Worm (Caenorhabditis elegans): ENCODE results near the gene dhhc-14.

Gene dhhc-14

DNA sequence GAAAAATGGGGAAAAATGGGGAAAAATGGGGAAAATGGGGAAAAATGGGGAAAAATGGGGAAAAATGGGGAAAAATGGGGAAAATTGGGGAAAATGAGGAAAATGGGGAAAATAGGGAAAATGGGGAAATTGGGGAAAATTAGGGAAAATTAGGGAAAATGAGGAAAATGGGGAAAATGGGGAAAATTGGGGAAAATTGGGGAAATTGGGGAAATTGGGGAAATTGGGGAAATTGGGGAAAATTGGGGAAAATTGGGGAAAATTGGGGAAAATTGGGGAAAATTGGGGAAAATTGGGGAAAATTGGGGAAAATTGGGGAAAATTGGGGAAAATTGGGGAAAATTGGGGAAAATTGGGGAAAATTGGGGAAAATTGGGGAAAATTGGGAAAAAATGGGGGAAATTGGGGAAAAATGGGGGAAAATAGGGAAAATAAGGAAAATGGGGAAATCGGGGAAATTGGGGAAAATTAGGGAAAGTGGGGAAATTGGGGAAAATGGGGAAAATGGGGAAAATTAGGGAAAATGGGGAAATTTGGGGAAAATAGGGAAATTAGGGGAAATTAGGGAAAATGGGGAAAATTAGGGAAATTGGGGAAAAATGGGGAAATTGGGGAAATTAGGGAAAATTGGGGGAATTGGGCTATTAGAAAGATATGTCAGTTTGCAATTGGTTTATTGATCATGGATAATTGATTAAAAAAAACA, 50.8 kb downstream of the dhhc-14 start:
- 0 out of 2 replicates have a peak, but pooled peaks have one; percentile 6 for TF ChIP-seq tab-1 (GFP tag; IDR thresholded peaks at IDR 0.05)
- TF ChIP-seq cog-1 (tag; optimal IDR thresholded peaks at IDR 0.05), result no peak
- peak; percentile 9; the same call in 1 of the 2 replicates for TF ChIP-seq T22C8.4 (GFP tag; IDR thresholded peaks at IDR 0.05)
- 0 out of 2 replicates have a peak, but pooled peaks have one; percentile 7 for TF ChIP-seq ref-1 (GFP tag; conservative IDR thresholded peaks at IDR 0.05)
- peak; percentile 74 for TF ChIP-seq klf-2 (GFP tag; conservative IDR thresholded peaks at IDR 0.05)
- TF ChIP-seq ztf-29 (GFP tag; IDR thresholded peaks at IDR 0.05), result peak; percentile 51; the same call in 1 of the 2 replicates
- peak; percentile 81 for TF ChIP-seq ztf-23 (GFP tag; IDR thresholded peaks at IDR 0.05)
- TF ChIP-seq med-1 (GFP tag; optimal IDR thresholded peaks at IDR 0.05; ENCODE audit: insufficient read depth), result no peak
- peak; percentile 56 for TF ChIP-seq flt-1 (GFP tag; IDR thresholded peaks at IDR 0.05)

DNA sequence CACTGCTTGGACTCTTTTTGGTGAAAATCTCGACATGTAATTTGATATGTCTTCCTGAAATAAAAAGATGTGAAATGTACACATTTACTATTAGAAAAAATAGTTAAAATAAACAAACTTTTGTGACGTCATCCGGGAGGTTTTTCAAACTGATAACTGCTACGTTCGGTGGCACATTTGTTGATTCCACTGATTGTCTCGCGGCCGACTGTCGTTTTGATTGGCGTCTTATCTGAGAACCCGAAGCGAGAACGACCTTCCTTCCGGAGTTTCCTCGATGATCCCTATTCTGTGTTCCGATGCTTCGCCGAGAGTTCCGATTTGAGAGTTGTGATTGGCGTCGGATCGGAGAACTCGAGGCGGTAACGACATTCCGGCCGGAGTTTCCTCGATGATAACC, 52.1 kb downstream of the dhhc-14 start:
- TF ChIP-seq med-1 (GFP tag; optimal IDR thresholded peaks at IDR 0.05; ENCODE audit: insufficient read depth) (no peak), ref-1 (GFP tag; conservative IDR thresholded peaks at IDR 0.05) (no peak), tab-1 (GFP tag; IDR thresholded peaks at IDR 0.05) (no peak), ztf-29 (GFP tag; IDR thresholded peaks at IDR 0.05) (no peak), ztf-23 (GFP tag; IDR thresholded peaks at IDR 0.05) (no peak), flt-1 (GFP tag; IDR thresholded peaks at IDR 0.05) (no peak), T22C8.4 (GFP tag; IDR thresholded peaks at IDR 0.05) (no peak), klf-2 (GFP tag; conservative IDR thresholded peaks at IDR 0.05) (no peak), cog-1 (tag; optimal IDR thresholded peaks at IDR 0.05) (no peak)

DNA sequence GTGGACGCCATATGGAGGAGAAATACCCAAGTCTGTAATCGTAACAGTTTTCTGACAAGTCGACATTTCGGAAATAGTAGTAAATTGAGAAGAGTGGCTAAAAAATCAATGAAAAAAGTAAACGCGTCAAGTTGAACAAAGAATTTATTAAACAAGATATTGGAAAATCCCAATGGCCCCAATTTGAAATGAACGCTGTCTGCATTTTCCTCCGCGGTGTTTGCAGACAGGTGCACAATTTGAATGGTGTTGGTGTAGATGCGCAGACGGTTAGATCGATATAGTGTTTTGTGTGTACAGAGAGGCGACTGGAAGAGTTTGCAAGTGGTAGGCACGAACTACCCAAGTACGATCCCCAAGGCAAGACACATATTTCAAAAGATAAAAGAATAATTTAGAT, 52.9 kb downstream of the dhhc-14 start, which contains the start of the genes H35N09.2 and H35N09.1:
TSS of gene H35N09.2 (minus strand) at position 54 of the 400 bp plus-strand sequence.
TSS of gene H35N09.1 (plus strand) at position 335 of the 400 bp plus-strand sequence.
- no peak for TF ChIP-seq med-1 (GFP tag; optimal IDR thresholded peaks at IDR 0.05; ENCODE audit: insufficient read depth)
- TF ChIP-seq tab-1 (GFP tag; IDR thresholded peaks at IDR 0.05), result no peak
- TF ChIP-seq flt-1 (GFP tag; IDR thresholded peaks at IDR 0.05), result no peak
- no peak for TF ChIP-seq ztf-23 (GFP tag; IDR thresholded peaks at IDR 0.05)
- no peak for TF ChIP-seq ztf-29 (GFP tag; IDR thresholded peaks at IDR 0.05)
- TF ChIP-seq ref-1 (GFP tag; conservative IDR thresholded peaks at IDR 0.05), result no peak
- TF ChIP-seq T22C8.4 (GFP tag; IDR thresholded peaks at IDR 0.05), result no peak
- TF ChIP-seq cog-1 (tag; optimal IDR thresholded peaks at IDR 0.05), result no peak
- TF ChIP-seq klf-2 (GFP tag; conservative IDR thresholded peaks at IDR 0.05), result no peak

Measured in whole organism, midembryonic.